Worm (Caenorhabditis elegans) whole organism, L3 larva: ENCODE measurements around the gene F53C11.1.

Experiments
- R02D3.7 ChIP-seq: fragments of 150-350 bp; optimal IDR thresholded peaks from 2 replicates; lab custom pipeline; 2014; ENCODE audit warnings: missing biosample characterization, missing genetic modification characterization
- ceh-16 ChIP-seq: sonication (generic microtip); optimal IDR thresholded peaks from 2 replicates; lab custom pipeline; 2017; ENCODE audit warnings: missing biosample characterization, missing genetic modification characterization
- ceh-28 ChIP-seq: fragments of 150-350 bp; optimal IDR thresholded peaks from 2 replicates; lab custom pipeline; 2014; ENCODE audit warnings: missing biosample characterization, missing genetic modification reagents, missing genetic modification characterization
- ceh-82 ChIP-seq: fragments of 150-350 bp; optimal IDR thresholded peaks from 2 replicates; lab custom pipeline; 2014; ENCODE audit warnings: missing biosample characterization, missing genetic modification characterization
- ceh-9 ChIP-seq: sonication (generic microtip); optimal IDR thresholded peaks from 2 replicates; lab custom pipeline; 2018; ENCODE audit warnings: missing biosample characterization, missing genetic modification characterization
- daf-12 ChIP-seq: fragments of 150-350 bp; optimal IDR thresholded peaks from 2 replicates; lab custom pipeline; 2014; ENCODE audit warnings: missing biosample characterization, missing genetic modification reagents, missing genetic modification characterization
- egl-27 ChIP-seq: sonication (generic microtip); optimal IDR thresholded peaks from 4 replicates; lab custom pipeline; 2017; ENCODE audit warnings: missing biosample characterization, missing genetic modification reagents, missing genetic modification characterization
- egl-5 ChIP-seq: fragments of 150-350 bp; optimal IDR thresholded peaks from 2 replicates; lab custom pipeline; 2017; ENCODE audit warnings: missing biosample characterization, missing genetic modification reagents, missing genetic modification characterization, inconsistent platforms
- elt-1 ChIP-seq: fragments of 150-350 bp; optimal IDR thresholded peaks from 2 replicates; lab custom pipeline; 2014; ENCODE audit warnings: missing biosample characterization, missing genetic modification characterization
- elt-2 ChIP-seq: sonication (generic microtip); optimal IDR thresholded peaks from 2 replicates; lab custom pipeline; 2016; ENCODE audit warnings: missing genetic modification reagents, mild to moderate bottlenecking, missing genetic modification characterization, missing compliant biosample characterization
- fkh-2 ChIP-seq: fragments of 150-350 bp; optimal IDR thresholded peaks from 2 replicates; lab custom pipeline; 2014; ENCODE audit warnings: missing biosample characterization, missing genetic modification reagents, missing genetic modification characterization
- fos-1 ChIP-seq: fragments of 150-350 bp; optimal IDR thresholded peaks from 2 replicates; lab custom pipeline; 2014; ENCODE audit warnings: missing biosample characterization, missing genetic modification characterization
- hmg-11 ChIP-seq: sonication (generic microtip); optimal IDR thresholded peaks from 2 replicates; lab custom pipeline; 2016; ENCODE audit warnings: missing genetic modification characterization, missing compliant biosample characterization
- lin-15B ChIP-seq: fragments of 150-350 bp; optimal IDR thresholded peaks from 2 replicates; lab custom pipeline; 2014; ENCODE audit warnings: missing biosample characterization, missing genetic modification characterization
- lin-39 ChIP-seq: fragments of 150-350 bp; optimal IDR thresholded peaks from 2 replicates; lab custom pipeline; 2018; ENCODE audit warnings: missing biosample characterization, missing genetic modification reagents, missing genetic modification characterization
- lsy-12 ChIP-seq: sonication (generic microtip); optimal IDR thresholded peaks from 2 replicates; lab custom pipeline; 2016; ENCODE audit warnings: mild to moderate bottlenecking, missing genetic modification characterization, missing compliant biosample characterization
- mml-1 ChIP-seq: fragments of 150-350 bp; sonication (generic microtip); optimal IDR thresholded peaks from 3 replicates; lab custom pipeline; 2014; ENCODE audit warnings: missing biosample characterization, missing genetic modification characterization
- nfya-1 ChIP-seq: sonication (generic microtip); optimal IDR thresholded peaks from 2 replicates; lab custom pipeline; 2017; ENCODE audit warnings: missing genetic modification characterization, mild to moderate bottlenecking, missing compliant biosample characterization, antibody characterized with exemption, moderate library complexity; ENCODE audit not compliant: insufficient read depth
- nhr-11 ChIP-seq: fragments of 150-350 bp; optimal IDR thresholded peaks from 2 replicates; lab custom pipeline; 2014; ENCODE audit warnings: missing biosample characterization, missing genetic modification characterization
- nhr-12 ChIP-seq: fragments of 150-350 bp; optimal IDR thresholded peaks from 2 replicates; lab custom pipeline; 2014; ENCODE audit warnings: missing biosample characterization, missing genetic modification characterization
- nhr-23 ChIP-seq: fragments of 150-350 bp; optimal IDR thresholded peaks from 2 replicates; lab custom pipeline; 2014; ENCODE audit warnings: missing biosample characterization, missing genetic modification reagents, missing genetic modification characterization
- nhr-237 ChIP-seq: fragments of 150-350 bp; optimal IDR thresholded peaks from 2 replicates; lab custom pipeline; 2014; ENCODE audit warnings: missing biosample characterization, missing genetic modification characterization
- nhr-43 ChIP-seq: sonication (generic microtip); optimal IDR thresholded peaks from 2 replicates; lab custom pipeline; 2016; ENCODE audit warnings: mild to moderate bottlenecking, missing genetic modification characterization, missing compliant biosample characterization; ENCODE audit not compliant: poor library complexity, severe bottlenecking
- nhr-76 ChIP-seq: fragments of 150-350 bp; sonication (generic microtip); optimal IDR thresholded peaks from 5 replicates; lab custom pipeline; 2014; ENCODE audit warnings: missing biosample characterization, missing genetic modification characterization
- nhr-77 ChIP-seq: fragments of 150-350 bp; optimal IDR thresholded peaks from 2 replicates; lab custom pipeline; 2014; ENCODE audit warnings: missing biosample characterization, missing genetic modification characterization
- pha-4 ChIP-seq: fragments of 150-350 bp; optimal IDR thresholded peaks from 2 replicates; lab custom pipeline; 2014; ENCODE audit warnings: missing biosample characterization, missing genetic modification reagents, missing genetic modification characterization
- pqm-1 ChIP-seq: fragments of 150-350 bp; optimal IDR thresholded peaks from 2 replicates; lab custom pipeline; 2017; ENCODE audit warnings: missing biosample characterization, missing genetic modification characterization, inconsistent platforms
- sea-2 ChIP-seq: fragments of 150-350 bp; sonication (generic microtip); optimal IDR thresholded peaks from 4 replicates; lab custom pipeline; 2014; ENCODE audit warnings: missing biosample characterization, missing genetic modification reagents, missing genetic modification characterization
- skn-1 ChIP-seq: fragments of 150-350 bp; optimal IDR thresholded peaks from 2 replicates; lab custom pipeline; 2014; ENCODE audit warnings: missing biosample characterization, missing genetic modification characterization
- snpc-4 ChIP-seq: fragments of 150-350 bp; optimal IDR thresholded peaks from 2 replicates; lab custom pipeline; 2014; ENCODE audit warnings: missing biosample characterization, missing genetic modification characterization
- tbx-2 ChIP-seq: sonication (generic microtip); optimal IDR thresholded peaks from 2 replicates; lab custom pipeline; 2016; ENCODE audit warnings: mild to moderate bottlenecking, missing genetic modification characterization, missing compliant biosample characterization
- unc-39 ChIP-seq: sonication (generic microtip); optimal IDR thresholded peaks from 4 replicates; lab custom pipeline; 2017; ENCODE audit warnings: missing biosample characterization, missing genetic modification characterization
- unc-62 ChIP-seq: fragments of 150-350 bp; sonication (generic microtip); optimal IDR thresholded peaks from 4 replicates; lab custom pipeline; 2014; ENCODE audit warnings: missing biosample characterization, missing genetic modification reagents, missing genetic modification characterization
- ztf-4 ChIP-seq: fragments of 150-350 bp; optimal IDR thresholded peaks from 2 replicates; lab custom pipeline; 2014; ENCODE audit warnings: missing biosample characterization, missing genetic modification characterization

The F53C11.1 gene

ce11 chrV:13757349-13757748, 18.2 kb upstream of the F53C11.1 start:
- TF ChIP-seq nhr-237 (tag; lab: Kevin White, UChicago) (no peak), fkh-2 (tag; lab: Kevin White, UChicago) (no peak), unc-62 (GFP tag; lab: Kevin White, UChicago) (no peak), tbx-2 (tag; lab: Kevin White, UChicago) (no peak), ceh-28 (tag; lab: Kevin White, UChicago) (no peak), ceh-82 (tag; lab: Kevin White, UChicago) (no peak), sea-2 (no peak), egl-27 (tag; lab: Kevin White, UChicago) (no peak), elt-2 (no peak), unc-39 (tag; lab: Kevin White, UChicago) (no peak), nhr-11 (tag; lab: Kevin White, UChicago) (no peak), ceh-16 (tag; lab: Kevin White, UChicago) (no peak), ztf-4 (tag; lab: Kevin White, UChicago) (no peak), nfya-1 (tag; lab: Kevin White, UChicago) (peak; percentile 29), daf-12 (tag; lab: Kevin White, UChicago) (no peak), pha-4 (tag; lab: Kevin White, UChicago) (peak; percentile 49), lin-39 (tag; lab: Kevin White, UChicago) (peak; percentile 34), pqm-1 (no peak), nhr-43 (no peak), R02D3.7 (no peak), lin-15B (tag; lab: Kevin White, UChicago) (peak; percentile 66), snpc-4 (tag; lab: Kevin White, UChicago) (peak; percentile 56), nhr-76 (tag; lab: Kevin White, UChicago) (no peak), elt-1 (no peak)

ce11 chrV:13762426-13763127, 13.0 kb upstream of the F53C11.1 start, which contains the start of gene F20G2.6:
TSS of gene F20G2.6 (plus strand) at chrV:13763077.
- no peak for TF ChIP-seq nhr-77
- TF ChIP-seq egl-5 = no peak
- TF ChIP-seq ceh-28 (tag; lab: Kevin White, UChicago) = no peak
- TF ChIP-seq lsy-12 = no peak
- no peak for TF ChIP-seq pha-4 (tag; lab: Kevin White, UChicago)
- no peak for TF ChIP-seq tbx-2 (tag; lab: Kevin White, UChicago)
- no peak for TF ChIP-seq elt-2
- no peak for TF ChIP-seq unc-39 (tag; lab: Kevin White, UChicago)
- no peak for TF ChIP-seq nhr-12 (tag; lab: Kevin White, UChicago)
- no peak for TF ChIP-seq ceh-9 (tag; lab: Kevin White, UChicago)
- TF ChIP-seq nhr-11 (tag; lab: Kevin White, UChicago) = no peak
- no peak for TF ChIP-seq mml-1 (tag; lab: Kevin White, UChicago)
- TF ChIP-seq hmg-11 = no peak
- no peak for TF ChIP-seq R02D3.7
- no peak for TF ChIP-seq egl-27 (tag; lab: Kevin White, UChicago)
- TF ChIP-seq ceh-82 (tag; lab: Kevin White, UChicago) = no peak

ce11 chrV:13763723-13764122, 11.9 kb upstream of the F53C11.1 start:
- TF ChIP-seq elt-1 (no peak), nhr-11 (tag; lab: Kevin White, UChicago) (peak; percentile 18), skn-1 (tag; lab: Kevin White, UChicago) (no peak), nhr-77 (no peak)
- TF ChIP-seq, all 47 proteins: peak for 1

- TF ChIP-seq nhr-23 (tag; lab: Kevin White, UChicago) = peak; percentile 63
- TF ChIP-seq lin-15B (tag; lab: Kevin White, UChicago) = no peak
- TF ChIP-seq lsy-12 = no peak
- no peak for TF ChIP-seq elt-2
- TF ChIP-seq fos-1 = no peak
Measured at ce11 chrV:13768388-13768787, 7.2 kb upstream of the F53C11.1 start, which contains the start of gene F20G2.3. TSS of gene F20G2.3 (minus strand) at chrV:13768488.
